Fruit fly (Drosophila melanogaster): Measurements from ENCODE around the gene se.

se gene

DNA sequence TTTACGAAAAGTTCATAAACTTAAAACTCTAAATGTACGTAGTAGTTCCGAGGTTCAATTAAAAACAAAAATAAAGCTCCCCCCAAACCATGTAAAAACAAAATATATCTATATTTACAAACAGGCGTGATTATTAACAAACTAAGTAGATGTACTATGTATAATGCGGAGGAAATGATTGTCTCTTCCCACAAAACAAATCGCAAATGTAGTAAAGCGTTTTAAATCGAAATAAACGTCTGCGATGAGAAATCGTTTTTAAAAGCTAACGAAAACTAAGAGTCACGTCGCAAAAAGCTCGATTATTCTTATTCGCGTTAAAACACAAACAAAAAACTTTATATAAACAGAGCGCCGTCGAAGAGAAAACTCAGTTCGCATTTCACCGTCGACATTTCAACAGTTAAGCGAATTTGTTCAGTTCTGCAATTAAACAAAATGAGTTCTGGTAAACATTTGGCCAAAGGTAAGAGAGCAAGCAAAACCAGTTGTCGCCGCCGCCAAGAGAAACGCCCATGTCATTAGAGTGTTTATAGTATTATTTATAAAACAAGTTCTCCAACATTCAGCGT is 1.8 kb upstream of the se start, which contains the start of gene GstO3 (continued):
- peak; percentile 69 for TF ChIP-seq Eip78C (GFP tag)
- no peak for TF ChIP-seq Sox102F (GFP tag; optimal IDR thresholded peaks at IDR 0.05)
- TF ChIP-seq CG15336 (GFP tag; IDR thresholded peaks at IDR 0.05), result peak; percentile 76
- peak; percentile 3 for TF ChIP-seq Ets96B (tag; optimal IDR thresholded peaks at IDR 0.05)
- TF ChIP-seq Sox15 (GFP tag; optimal IDR thresholded peaks at IDR 0.05), result no peak
- TF ChIP-seq Gug (GFP tag; IDR thresholded peaks at IDR 0.05), result no peak
- no peak for TF ChIP-seq Blimp-1 (GFP tag; optimal IDR thresholded peaks at IDR 0.05)
- no peak for TF ChIP-seq esn (GFP tag; optimal IDR thresholded peaks at IDR 0.05)
- TF ChIP-seq CG34406 (GFP tag; optimal IDR thresholded peaks at IDR 0.05), result peak; percentile 6
- TF ChIP-seq CG6163 (GFP tag; IDR thresholded peaks at IDR 0.05), result peak; percentile 62; the same call in 2 of the 3 replicates
- TF ChIP-seq dac (GFP tag; optimal IDR thresholded peaks at IDR 0.05), result no peak
- no peak for TF ChIP-seq pdm3 (GFP tag; optimal IDR thresholded peaks at IDR 0.05)
- no peak for TF ChIP-seq CG1621 (tag; optimal IDR thresholded peaks at IDR 0.05)
- no peak for TF ChIP-seq cyc (GFP tag; optimal IDR thresholded peaks at IDR 0.05)
- TF ChIP-seq lz (GFP tag; optimal IDR thresholded peaks at IDR 0.05), result no peak
- TF ChIP-seq CG3919 (GFP tag; optimal IDR thresholded peaks at IDR 0.05), result no peak
- TF ChIP-seq CG6854 (GFP tag; optimal IDR thresholded peaks at IDR 0.05), result peak; percentile 59
- no peak for TF ChIP-seq CG10669 (GFP tag; optimal IDR thresholded peaks at IDR 0.05)
- peak; percentile 73 for TF ChIP-seq CG8119 (GFP tag; IDR thresholded peaks at IDR 0.05)
- TF ChIP-seq Smox (GFP tag; optimal IDR thresholded peaks at IDR 0.05), result no peak
- no peak for TF ChIP-seq Ets21C (GFP tag; optimal IDR thresholded peaks at IDR 0.05)
- peak; percentile 51 to 54 for TF ChIP-seq ss (GFP tag; optimal IDR thresholded peaks at IDR 0.05)
- TF ChIP-seq Eip75B (GFP tag; optimal IDR thresholded peaks at IDR 0.05), result no peak
- no peak for TF ChIP-seq CG10631 (GFP tag; optimal IDR thresholded peaks at IDR 0.05)

DNA sequence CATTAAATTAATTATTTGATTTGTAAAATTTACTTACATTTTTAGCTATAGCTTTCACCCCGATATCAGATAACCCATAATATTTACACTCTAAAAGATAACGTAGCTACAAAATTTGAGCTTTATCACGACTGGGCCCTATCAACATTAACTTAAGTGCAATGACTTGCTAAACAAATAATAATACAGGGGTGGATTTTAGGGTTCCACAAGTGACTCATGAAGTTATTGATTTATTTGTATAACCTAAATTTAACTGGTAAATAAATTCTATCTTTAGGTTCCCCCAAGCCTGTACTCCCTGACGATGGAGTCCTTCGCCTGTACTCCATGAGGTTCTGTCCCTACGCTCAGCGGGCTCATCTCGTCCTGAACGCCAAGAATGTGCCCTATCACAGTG is 1.1 kb upstream of the se start:
- TF ChIP-seq fkh (GFP tag; optimal IDR thresholded peaks at IDR 0.05) (peak; percentile 70), Eip78C (GFP tag) (peak; percentile 31), CG7368 (GFP tag; optimal IDR thresholded peaks at IDR 0.05) (no peak), CG34406 (GFP tag; optimal IDR thresholded peaks at IDR 0.05) (no peak), esn (GFP tag; optimal IDR thresholded peaks at IDR 0.05) (peak; percentile 20)

dm6 chr3L:8523257-8523656 is 2.9 kb downstream of the se start, which contains the start of gene GstO2:
Gene GstO2, minus strand, starts transcription at chr3L:8523501.
- TF ChIP-seq CG8119 (GFP tag; IDR thresholded peaks at IDR 0.05), result no peak
- peak; percentile 0 for TF ChIP-seq esn (GFP tag; optimal IDR thresholded peaks at IDR 0.05)
- peak; percentile 89 for TF ChIP-seq CG1621 (tag; optimal IDR thresholded peaks at IDR 0.05)
- TF ChIP-seq Eip78C (GFP tag), result no peak
- TF ChIP-seq CG16779 (tag; optimal IDR thresholded peaks at IDR 0.05), result no peak
- no peak for TF ChIP-seq CG6163 (GFP tag; IDR thresholded peaks at IDR 0.05)

DNA sequence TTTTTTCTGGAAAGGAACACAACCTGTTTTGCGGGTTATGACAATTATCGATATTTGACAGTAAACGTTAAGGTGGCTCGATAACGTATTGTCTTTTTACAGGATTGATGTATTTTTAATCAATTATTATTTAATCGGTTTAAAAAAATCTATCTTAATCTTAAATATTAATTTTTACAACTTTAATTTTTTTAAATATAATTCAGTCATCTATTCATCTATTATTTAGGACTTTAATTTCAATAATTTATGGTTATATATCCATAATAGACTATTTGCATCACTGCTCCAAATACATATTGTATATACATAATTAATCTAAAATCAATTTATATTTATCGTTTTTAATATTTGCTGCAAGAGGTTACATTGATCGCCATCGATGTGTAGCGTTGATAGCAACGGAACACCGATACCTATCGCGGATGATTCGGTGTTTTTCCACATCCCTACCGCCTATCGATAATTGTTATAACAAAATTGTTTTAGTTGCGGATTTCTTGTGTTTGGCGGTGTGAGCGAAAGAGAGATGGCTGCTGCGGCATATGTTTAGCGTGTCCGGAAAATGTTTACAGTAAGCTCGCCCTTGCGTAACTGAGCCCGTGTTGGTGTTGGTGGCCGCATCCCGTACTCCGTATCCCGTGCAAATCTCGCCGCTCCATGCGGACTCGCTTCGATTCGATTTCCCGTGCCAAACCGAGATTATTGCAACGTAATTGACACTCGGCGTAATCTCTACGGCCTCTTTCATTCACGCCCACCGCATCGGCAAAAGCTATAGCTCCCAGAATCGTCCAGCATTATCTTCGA is 4.7 kb downstream of the se start, which contains the start of the genes GstO1 and foi:
Gene GstO1, minus strand, starts transcription at position 51 of the 810 bp plus-strand sequence.
Gene foi, plus strand, starts transcription at position 429 of the 810 bp plus-strand sequence.
- no peak for TF ChIP-seq Hr38 (GFP tag; optimal IDR thresholded peaks at IDR 0.05)
- TF ChIP-seq Met (GFP tag; optimal IDR thresholded peaks at IDR 0.05), result no peak
- TF ChIP-seq Sox102F (GFP tag; optimal IDR thresholded peaks at IDR 0.05), result no peak
- no peak for TF ChIP-seq Ets21C (GFP tag; optimal IDR thresholded peaks at IDR 0.05)
- TF ChIP-seq CG34406 (GFP tag; optimal IDR thresholded peaks at IDR 0.05), result peak; percentile 19
- no peak for TF ChIP-seq net (GFP tag; optimal IDR thresholded peaks at IDR 0.05)
- TF ChIP-seq CG10669 (GFP tag; optimal IDR thresholded peaks at IDR 0.05), result peak; percentile 14
- no peak for TF ChIP-seq CG11902 (GFP tag; optimal IDR thresholded peaks at IDR 0.05)
- no peak for TF ChIP-seq dac (GFP tag; optimal IDR thresholded peaks at IDR 0.05)
- peak; percentile 40 for TF ChIP-seq topi (GFP tag; optimal IDR thresholded peaks at IDR 0.05)
- TF ChIP-seq CG8632 (GFP tag; optimal IDR thresholded peaks at IDR 0.05), result peak; percentile 10
- TF ChIP-seq CG16779 (tag; optimal IDR thresholded peaks at IDR 0.05), result no peak
- TF ChIP-seq CG6854 (GFP tag; optimal IDR thresholded peaks at IDR 0.05), result no peak
- no peak for TF ChIP-seq CG11294 (GFP tag; IDR thresholded peaks at IDR 0.05)
- no peak for TF ChIP-seq spab (GFP tag; optimal IDR thresholded peaks at IDR 0.05)
- TF ChIP-seq Smox (GFP tag; optimal IDR thresholded peaks at IDR 0.05), result no peak
- TF ChIP-seq pdm3 (GFP tag; optimal IDR thresholded peaks at IDR 0.05), result peak; percentile 22
- no peak for TF ChIP-seq Eip93F (GFP tag; optimal IDR thresholded peaks at IDR 0.05)
- peak; percentile 82 for TF ChIP-seq CG1621 (tag; optimal IDR thresholded peaks at IDR 0.05)
- no peak for TF ChIP-seq CG9139 (GFP tag; optimal IDR thresholded peaks at IDR 0.05)
- TF ChIP-seq Ets96B (tag; optimal IDR thresholded peaks at IDR 0.05), result peak; percentile 16
- TF ChIP-seq CG15336 (GFP tag; IDR thresholded peaks at IDR 0.05), result 0 out of 2 replicates have a peak, but pooled peaks have one; percentile 10
- TF ChIP-seq Eip75B (GFP tag; optimal IDR thresholded peaks at IDR 0.05), result no peak
- no peak for TF ChIP-seq CG10631 (GFP tag; optimal IDR thresholded peaks at IDR 0.05)
- TF ChIP-seq CG8119 (GFP tag; IDR thresholded peaks at IDR 0.05), result no peak
- TF ChIP-seq Sox15 (GFP tag; optimal IDR thresholded peaks at IDR 0.05), result no peak
- TF ChIP-seq Lpt (GFP tag; optimal IDR thresholded peaks at IDR 0.05), result no peak
- no peak for TF ChIP-seq Blimp-1 (GFP tag; optimal IDR thresholded peaks at IDR 0.05)
- peak; percentile 82 for TF ChIP-seq svp (GFP tag)
- peak; percentile 9 for TF ChIP-seq acj6 (GFP tag; optimal IDR thresholded peaks at IDR 0.05)
- no peak for TF ChIP-seq CG6163 (GFP tag; IDR thresholded peaks at IDR 0.05)

All from whole organism, prepupa.